Fruit fly (Drosophila melanogaster): ENCODE results near the gene Lip1.

dm6 chr2L:10732343-10732808 lies 31.0 kb upstream of the Lip1 start, which contains the start of the genes EMC3 and Dpy-30L1:
- TF ChIP-seq ttk (optimal IDR thresholded peaks at IDR 0.05) (no peak), insv (optimal IDR thresholded peaks at IDR 0.05) (no peak), psq (optimal IDR thresholded peaks at IDR 0.05) (no peak), Myc (optimal IDR thresholded peaks at IDR 0.05) (no peak), h (optimal IDR thresholded peaks at IDR 0.05) (no peak)

Measured in Kc167 (cell line).